Fruit fly (Drosophila melanogaster): Measurements from ENCODE around the gene ctp.

Gene ctp

dm6 chrX:4666650-4667360 is 20.8 kb upstream of the ctp start, which contains the start of gene CG3009 (continued):
- no peak for TF ChIP-seq pan (optimal IDR thresholded peaks at IDR 0.05)
- TF ChIP-seq pan (GFP tag; optimal IDR thresholded peaks at IDR 0.05 in 1 of 2, IDR thresholded peaks at IDR 0.05 in 1 of 2): peak in 1 of 2 experiments; percentile 98
- TF ChIP-seq Dek (tag; optimal IDR thresholded peaks at IDR 0.05): peak; percentile 96
- peak; percentile 77 for TF ChIP-seq z (GFP tag; IDR thresholded peaks at IDR 0.05)
- peak; percentile 97 for TF ChIP-seq CG11398 (GFP tag; optimal IDR thresholded peaks at IDR 0.05)
- peak; percentile 98 for TF ChIP-seq CG12071 (GFP tag; optimal IDR thresholded peaks at IDR 0.05)
- peak; percentile 95 for TF ChIP-seq gce (GFP tag; IDR thresholded peaks at IDR 0.05)
- TF ChIP-seq Hey (tag; optimal IDR thresholded peaks at IDR 0.05): peak; percentile 91
- TF ChIP-seq stc (GFP tag; IDR thresholded peaks at IDR 0.05): peak; percentile 97
- TF ChIP-seq CG43689 (GFP tag; IDR thresholded peaks at IDR 0.05): peak; percentile 94
- peak; percentile 93 for TF ChIP-seq tio (GFP tag; optimal IDR thresholded peaks at IDR 0.05)
- peak; percentile 35 for TF ChIP-seq CG7271 (tag; optimal IDR thresholded peaks at IDR 0.05)
- no peak for TF ChIP-seq CG2129 (GFP tag; IDR thresholded peaks at IDR 0.05; ENCODE audit: partially characterized antibody)
- peak; percentile 98 for TF ChIP-seq peb (GFP tag; IDR thresholded peaks at IDR 0.05)
- no peak for TF ChIP-seq vnd (GFP tag; IDR thresholded peaks at IDR 0.05; ENCODE audit: partially characterized antibody)
- peak; percentile 93 for TF ChIP-seq Ssrp (tag; optimal IDR thresholded peaks at IDR 0.05)
- TF ChIP-seq seq (GFP tag; IDR thresholded peaks at IDR 0.05): peak; percentile 98
- TF ChIP-seq wdn (GFP tag; IDR thresholded peaks at IDR 0.05): peak; percentile 98
- TF ChIP-seq CG14014 (GFP tag; IDR thresholded peaks at IDR 0.05): peak; percentile 98
- no peak for TF ChIP-seq HLHmδ (GFP tag; optimal IDR thresholded peaks at IDR 0.05)
- peak; percentile 29; the same call in 1 of the 2 replicates for TF ChIP-seq Bgb (GFP tag; IDR thresholded peaks at IDR 0.05; ENCODE audit: partially characterized antibody)
- TF ChIP-seq sna (GFP tag; IDR thresholded peaks at IDR 0.05; ENCODE audit: partially characterized antibody): no peak
- peak; percentile 89 for TF ChIP-seq CG5180 (GFP tag; optimal IDR thresholded peaks at IDR 0.05)
- TF ChIP-seq ato (GFP tag; IDR thresholded peaks at IDR 0.05; ENCODE audit: partially characterized antibody): no peak
- peak; percentile 92 for TF ChIP-seq bowl (GFP tag; IDR thresholded peaks at IDR 0.05)
- TF ChIP-seq Oli (tag; optimal IDR thresholded peaks at IDR 0.05): peak; percentile 97
- peak; percentile 99 for TF ChIP-seq sqz (GFP tag; optimal IDR thresholded peaks at IDR 0.05)
- no peak for TF ChIP-seq usp (GFP tag; optimal IDR thresholded peaks at IDR 0.05)
- TF ChIP-seq Ets97D (GFP tag; optimal IDR thresholded peaks at IDR 0.05): peak; percentile 93
- peak; percentile 99 for TF ChIP-seq CG12659 (GFP tag; optimal IDR thresholded peaks at IDR 0.05)
- peak; percentile 87 for TF ChIP-seq ro (GFP tag; IDR thresholded peaks at IDR 0.05)
- TF ChIP-seq Elba2 (GFP tag; optimal IDR thresholded peaks at IDR 0.05): peak; percentile 30
- TF ChIP-seq fd64A (GFP tag; optimal IDR thresholded peaks at IDR 0.05): peak; percentile 92
- peak; percentile 98 for TF ChIP-seq pum (GFP tag; optimal IDR thresholded peaks at IDR 0.05)
- TF ChIP-seq MESR4 (GFP tag; optimal IDR thresholded peaks at IDR 0.05): peak; percentile 69
- TF ChIP-seq pho (GFP tag; optimal IDR thresholded peaks at IDR 0.05): peak; percentile 98
- TF ChIP-seq CG13123 (GFP tag; optimal IDR thresholded peaks at IDR 0.05): peak; percentile 92
- TF ChIP-seq CG12219 (GFP tag; optimal IDR thresholded peaks at IDR 0.05): peak; percentile 98
- TF ChIP-seq CG3726 (GFP tag; IDR thresholded peaks at IDR 0.05): peak; percentile 94
- TF ChIP-seq CG12236 (GFP tag; optimal IDR thresholded peaks at IDR 0.05): peak; percentile 95
- TF ChIP-seq trh (GFP tag; optimal IDR thresholded peaks at IDR 0.05): peak; percentile 88
- peak; percentile 98 for TF ChIP-seq tx (GFP tag; optimal IDR thresholded peaks at IDR 0.05)
- peak; percentile 98 for TF ChIP-seq NfI (GFP tag; optimal IDR thresholded peaks at IDR 0.05)
- peak; percentile 98 for TF ChIP-seq so (GFP tag; IDR thresholded peaks at IDR 0.05)
- peak; percentile 96 for TF ChIP-seq CG32767 (GFP tag; IDR thresholded peaks at IDR 0.05)
- TF ChIP-seq CG4707 (GFP tag; optimal IDR thresholded peaks at IDR 0.05): peak; percentile 90
- peak; percentile 96 for TF ChIP-seq gcm (GFP tag; optimal IDR thresholded peaks at IDR 0.05)
- TF ChIP-seq CG17359 (tag; optimal IDR thresholded peaks at IDR 0.05): peak; percentile 97
- TF ChIP-seq knrl (GFP tag; IDR thresholded peaks at IDR 0.05; ENCODE audit: partially characterized antibody): peak; percentile 51; the same call in 1 of the 3 replicates
